Worm (Caenorhabditis elegans) whole organism, midembryonic: Measurements from ENCODE around the gene lurp-4.

Source experiments
- cog-1 ChIP-seq: sonication (generic microtip); optimal IDR thresholded peaks from 2 replicates; lab custom pipeline; 2016; ENCODE audit warnings: missing genetic modification characterization, missing compliant biosample characterization
- tab-1 ChIP-seq: fragments of 200-800 bp; sonication (Bioruptor generic); IDR thresholded peaks from 2 replicates; pipeline ENCODE4 v1.3.6; 2022; ENCODE audit warnings: missing genetic modification characterization, missing compliant biosample characterization

DNA sequence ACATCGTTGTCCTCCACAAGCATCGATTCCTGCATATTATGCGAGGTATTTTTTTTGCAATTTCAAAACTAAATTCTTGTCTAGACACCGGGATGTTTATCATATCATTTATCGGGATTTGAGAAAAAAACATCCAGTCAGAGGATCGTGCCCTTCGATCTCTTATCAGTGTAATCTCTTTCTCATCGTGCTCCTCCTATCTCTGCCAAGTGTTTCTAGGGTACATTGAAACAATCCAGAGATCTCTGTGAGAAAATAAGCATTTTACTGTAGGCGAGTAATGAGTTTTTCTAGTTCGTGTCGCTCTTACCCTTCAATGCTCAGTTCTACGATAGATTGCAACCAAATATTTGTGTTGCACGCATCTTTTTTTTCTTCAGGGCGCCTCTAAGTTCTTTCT lies 4.0 kb upstream of the lurp-4 start:
- TF ChIP-seq tab-1 (GFP tag; lab: Robert Waterston, UW) (no peak), cog-1 (no peak)
